Worm (Caenorhabditis elegans): ENCODE data around the gene fip-3.

Gene fip-3

ce11 chrIII:8596692-8597091, 7.4 kb upstream of the fip-3 start:
- TF ChIP-seq ztf-6 (GFP tag; IDR thresholded peaks at IDR 0.05) (no peak), bed-1 (GFP tag; IDR thresholded peaks at IDR 0.05) (no peak), snpc-1.1 (tag; optimal IDR thresholded peaks at IDR 0.05; ENCODE audit: insufficient read depth) (no peak), tbp1 (GFP tag; optimal IDR thresholded peaks at IDR 0.05) (no peak), ceh-27 (GFP tag; optimal IDR thresholded peaks at IDR 0.05) (no peak), hmg-20 (GFP tag; IDR thresholded peaks at IDR 0.05) (no peak), unc-62 (GFP tag; optimal IDR thresholded peaks at IDR 0.05) (no peak), tlf-1 (GFP tag; optimal IDR thresholded peaks at IDR 0.05) (no peak), ztf-25 (GFP tag; IDR thresholded peaks at IDR 0.05) (no peak), mel-28 (tag; optimal IDR thresholded peaks at IDR 0.05; ENCODE audit: borderline replicate concordance) (no peak), F33H1.4 (GFP tag; IDR thresholded peaks at IDR 0.05) (no peak), mxl-1 (tag; optimal IDR thresholded peaks at IDR 0.05) (no peak)

ce11 chrIII:8594088-8594487, 4.8 kb upstream of the fip-3 start:
- no peak for TF ChIP-seq nhr-90 (tag; optimal IDR thresholded peaks at IDR 0.05)
- no peak for TF ChIP-seq Y53F4B.3 (GFP tag; IDR thresholded peaks at IDR 0.05)
- TF ChIP-seq nhr-80 (tag; optimal IDR thresholded peaks at IDR 0.05) = peak; percentile 55
- TF ChIP-seq lin-26 (GFP tag; IDR thresholded peaks at IDR 0.05) = no peak
- TF ChIP-seq snpc-4 (GFP tag; optimal IDR thresholded peaks at IDR 0.05) = no peak
- TF ChIP-seq snpc-4 (tag; optimal IDR thresholded peaks at IDR 0.05) = no peak
- no peak for TF ChIP-seq snpc-1.1 (tag; optimal IDR thresholded peaks at IDR 0.05; ENCODE audit: insufficient read depth)

- TF ChIP-seq tbp1 (GFP tag; optimal IDR thresholded peaks at IDR 0.05) = no peak
- no peak for TF ChIP-seq nhr-80 (tag; optimal IDR thresholded peaks at IDR 0.05)
- no peak for TF ChIP-seq nhr-90 (tag; optimal IDR thresholded peaks at IDR 0.05)
- no peak for TF ChIP-seq ama-1 (optimal IDR thresholded peaks at IDR 0.05)
- TF ChIP-seq ama-1 (GFP tag; optimal IDR thresholded peaks at IDR 0.05) = no peak
- TF ChIP-seq C17E4.6 (GFP tag; IDR thresholded peaks at IDR 0.05) = no peak
- TF ChIP-seq hsf-1 (GFP tag; IDR thresholded peaks at IDR 0.05) = no peak
- no peak for TF ChIP-seq die-1 (tag; optimal IDR thresholded peaks at IDR 0.05)
- TF ChIP-seq rpc-1 (optimal IDR thresholded peaks at IDR 0.05) = no peak
- TF ChIP-seq rpc-1 (tag; optimal IDR thresholded peaks at IDR 0.05) = no peak
- TF ChIP-seq ceh-100 (GFP tag; IDR thresholded peaks at IDR 0.05) = no peak
- TF ChIP-seq lin-35 (GFP tag; optimal IDR thresholded peaks at IDR 0.05) = no peak
- TF ChIP-seq snpc-3.4 (tag; optimal IDR thresholded peaks at IDR 0.05) = no peak
- TF ChIP-seq Y53G8AR.9 (GFP tag; conservative IDR thresholded peaks at IDR 0.05) = no peak
- no peak for TF ChIP-seq egl-44 (GFP tag; IDR thresholded peaks at IDR 0.05)
- TF ChIP-seq nhr-120 (GFP tag; IDR thresholded peaks at IDR 0.05) = no peak
- TF ChIP-seq bed-2 (GFP tag; IDR thresholded peaks at IDR 0.05) = no peak
- no peak for TF ChIP-seq sdz-38 (tag; optimal IDR thresholded peaks at IDR 0.05)
- no peak for TF ChIP-seq ceh-40 (GFP tag; IDR thresholded peaks at IDR 0.05)
- TF ChIP-seq dox-1 (GFP tag; IDR thresholded peaks at IDR 0.05) = no peak
- no peak for TF ChIP-seq F57C9.4 (tag; optimal IDR thresholded peaks at IDR 0.05)
- TF ChIP-seq ztf-22 (GFP tag; optimal IDR thresholded peaks at IDR 0.05) = no peak
Measured at ce11 chrIII:8593620-8594019, 4.3 kb upstream of the fip-3 start, which contains the start of gene C06E1.7. TSS of gene C06E1.7 (minus strand) at chrIII:8593720.

- TF ChIP-seq snpc-3.4 (tag; optimal IDR thresholded peaks at IDR 0.05) = no peak
- TF ChIP-seq nhr-90 (tag; optimal IDR thresholded peaks at IDR 0.05) = no peak
Measured at ce11 chrIII:8590882-8591281, 1.6 kb upstream of the fip-3 start, which contains the start of gene fipr-16. TSS of gene fipr-16 (minus strand) at chrIII:8590982.

Data from whole organism, young adult.